Fruit fly (Drosophila melanogaster) ovary, adult (tissue): ENCODE results near the gene fy.

Experiments used
- CG17801 ChIP-seq: fragments of 200-800 bp; optimal IDR thresholded peaks from 2 replicates; lab custom pipeline; 2019; ENCODE audit warnings: missing biosample characterization, mild to moderate bottlenecking, missing genetic modification characterization, moderate library complexity; ENCODE audit not compliant: partially characterized antibody

Gene fy

DNA sequence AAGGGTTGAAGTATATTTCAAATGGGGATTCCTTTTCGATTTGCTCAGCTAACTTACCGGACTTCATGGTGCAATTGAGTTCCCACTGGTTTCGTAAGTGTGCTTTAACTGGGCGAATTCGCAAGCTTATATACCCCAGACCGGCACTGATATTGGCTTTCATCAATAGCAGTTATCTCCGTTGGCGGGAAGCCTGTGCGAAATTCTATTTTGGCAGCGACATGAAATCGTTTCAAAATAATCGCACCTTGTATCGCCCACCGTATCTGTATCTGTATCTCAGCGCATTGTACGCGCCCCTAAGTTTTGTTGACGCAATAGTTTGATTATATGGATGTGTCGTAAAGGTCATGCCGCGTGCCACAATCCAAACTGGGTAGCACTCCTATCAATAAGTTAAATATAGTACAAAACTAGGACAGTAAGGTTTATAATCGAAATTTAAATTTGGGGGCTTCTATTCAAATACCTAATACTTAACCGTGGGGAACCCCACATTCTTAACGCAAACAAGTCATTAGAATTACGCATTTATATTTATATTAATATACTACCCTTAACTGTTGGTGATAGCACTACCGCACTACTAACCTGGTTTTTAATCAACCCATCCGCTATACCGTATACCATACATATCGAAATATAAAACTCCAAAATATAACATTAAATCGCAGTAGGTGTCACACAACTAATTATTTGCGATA is 6.9 kb downstream of the fy start, which contains the start of the genes Peritrophin-15a and CG13385:
Gene Peritrophin-15a (minus strand): TSS at position 101 of the 704 bp plus-strand sequence.
Gene CG13385 (plus strand): TSS at position 654 of the 704 bp plus-strand sequence.
- no peak for TF ChIP-seq CG17801 (GFP tag; lab: Kevin White, UChicago)

DNA sequence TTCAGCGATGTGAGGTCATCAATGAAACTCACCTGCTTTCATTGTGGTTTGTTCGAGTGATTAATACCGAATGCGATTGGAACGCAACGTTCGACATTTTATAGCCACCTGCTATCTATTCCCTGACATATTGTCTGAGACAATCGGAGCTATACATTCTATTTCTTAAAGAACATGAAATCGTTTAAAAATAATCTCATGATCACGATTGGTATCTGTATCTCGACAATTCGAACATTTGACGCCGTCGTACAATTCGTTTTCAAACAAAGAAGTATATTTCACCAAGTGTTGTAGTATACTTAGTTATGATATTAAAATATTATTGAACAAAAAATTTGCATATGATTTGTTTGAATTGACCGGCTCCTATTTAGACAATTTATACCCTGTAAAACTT is 8.2 kb downstream of the fy start, which contains the start of gene Peritrophin-15b:
Gene Peritrophin-15b (minus strand): TSS at position 101 of the 400 bp plus-strand sequence.
- TF ChIP-seq CG17801 (GFP tag; lab: Kevin White, UChicago), result no peak

DNA sequence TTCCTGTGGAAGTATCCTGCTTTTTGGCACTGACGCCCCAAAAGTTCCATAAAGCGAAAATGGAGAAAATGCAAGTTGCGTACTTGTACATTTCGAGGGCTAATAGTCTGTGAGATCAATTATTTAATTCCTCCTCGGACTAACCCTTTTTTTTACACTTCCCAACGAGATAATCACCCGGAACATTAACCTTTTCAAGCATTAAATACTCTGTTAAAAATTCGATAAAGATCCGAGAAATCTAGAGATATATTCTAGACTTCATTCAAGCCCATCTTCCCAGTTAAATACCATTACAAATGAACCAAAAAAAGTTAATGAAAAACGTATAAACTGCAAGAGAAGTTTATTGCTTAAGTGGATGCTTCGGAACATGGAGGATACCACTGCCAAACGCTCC is 8.9 kb downstream of the fy start, which contains the start of gene lectin-29Ca:
Gene lectin-29Ca (minus strand): TSS at position 101 of the 400 bp plus-strand sequence.
- TF ChIP-seq CG17801 (GFP tag; lab: Kevin White, UChicago), result no peak

DNA sequence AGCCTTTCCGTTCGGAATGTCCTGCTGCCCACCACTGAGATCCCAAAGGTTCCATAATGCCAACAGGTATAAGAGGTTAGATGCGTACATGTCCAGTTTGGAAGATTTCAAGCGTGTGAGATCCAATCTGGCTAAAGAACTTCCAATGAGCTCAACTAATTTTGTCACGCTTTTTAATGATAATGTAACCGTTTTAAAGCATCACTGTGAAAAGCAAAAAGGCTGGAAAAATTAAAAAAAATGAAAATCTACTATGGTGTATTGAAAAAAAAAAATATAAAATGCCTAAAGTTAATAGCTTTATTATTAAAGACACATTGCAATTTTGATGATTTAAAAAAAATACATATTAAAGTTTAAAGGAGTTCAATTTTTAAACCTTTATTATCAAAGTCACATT is 10.0 kb downstream of the fy start, which contains the start of gene Acp29AB:
Gene Acp29AB (minus strand): TSS at position 101 of the 400 bp plus-strand sequence.
- TF ChIP-seq CG17801 (GFP tag; lab: Kevin White, UChicago), result no peak

DNA sequence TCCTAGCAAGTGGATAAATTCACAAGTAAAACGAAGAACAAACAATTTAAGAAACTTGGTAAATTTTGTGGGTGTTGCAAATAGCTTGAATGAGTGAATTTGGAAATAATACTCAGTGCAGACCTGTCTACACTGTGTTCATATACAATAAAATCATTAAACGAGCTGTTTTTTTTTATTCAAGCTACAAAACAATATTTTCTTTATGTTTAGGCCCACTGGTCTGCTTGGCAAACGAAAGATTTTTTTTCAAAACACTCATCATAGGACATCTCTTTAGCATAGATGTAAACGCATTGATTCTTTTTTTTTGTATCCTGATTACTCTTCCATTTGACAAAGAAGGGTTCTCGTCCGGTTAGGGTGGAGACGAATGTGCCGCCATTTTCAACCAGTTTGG is 10.8 kb downstream of the fy start, which contains the start of gene CG42820:
Gene CG42820 (minus strand): TSS at position 101 of the 400 bp plus-strand sequence.
- TF ChIP-seq CG17801 (GFP tag; lab: Kevin White, UChicago), result no peak

DNA sequence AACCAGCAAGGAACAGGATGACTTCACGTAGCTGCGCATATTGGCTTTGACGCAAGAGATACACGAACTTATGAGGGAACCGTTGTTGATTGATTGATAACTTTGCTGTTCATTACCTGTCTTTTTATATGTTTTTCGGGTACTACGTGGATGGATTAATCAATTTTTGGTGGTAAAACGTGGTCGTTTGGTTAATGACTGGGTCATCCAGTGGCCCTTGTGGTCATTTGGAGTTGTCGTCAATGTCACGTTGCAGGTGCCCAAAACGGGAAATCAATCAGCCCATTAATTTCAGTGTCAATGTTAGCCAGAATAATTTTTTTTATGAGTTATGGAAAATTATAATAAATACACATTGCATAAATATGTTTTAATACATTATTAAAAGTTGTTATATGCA is 13.8 kb downstream of the fy start, which contains the start of gene CG42819:
Gene CG42819 (minus strand): TSS at position 101 of the 400 bp plus-strand sequence.
- no peak for TF ChIP-seq CG17801 (GFP tag; lab: Kevin White, UChicago)

DNA sequence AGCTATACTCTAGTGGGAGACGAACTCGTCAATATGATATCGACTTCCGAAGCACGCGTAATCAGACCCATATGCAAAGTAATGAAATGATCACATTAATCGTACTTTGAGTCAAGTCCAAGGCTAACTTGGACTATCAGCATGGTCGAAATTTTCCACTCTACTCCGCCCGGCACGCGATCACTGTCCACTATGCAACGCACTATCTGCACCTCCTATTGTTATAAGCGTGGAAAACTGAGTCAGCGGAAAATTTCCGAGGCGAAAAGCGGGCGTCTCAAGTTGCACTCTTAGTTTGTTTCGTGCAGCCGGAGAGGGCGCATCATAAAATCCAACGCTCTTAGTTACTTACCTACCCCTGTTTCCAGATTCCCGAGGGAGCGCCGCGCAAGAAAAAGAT is 17.2 kb downstream of the fy start:
- TF ChIP-seq CG17801 (GFP tag; lab: Kevin White, UChicago), result no peak

DNA sequence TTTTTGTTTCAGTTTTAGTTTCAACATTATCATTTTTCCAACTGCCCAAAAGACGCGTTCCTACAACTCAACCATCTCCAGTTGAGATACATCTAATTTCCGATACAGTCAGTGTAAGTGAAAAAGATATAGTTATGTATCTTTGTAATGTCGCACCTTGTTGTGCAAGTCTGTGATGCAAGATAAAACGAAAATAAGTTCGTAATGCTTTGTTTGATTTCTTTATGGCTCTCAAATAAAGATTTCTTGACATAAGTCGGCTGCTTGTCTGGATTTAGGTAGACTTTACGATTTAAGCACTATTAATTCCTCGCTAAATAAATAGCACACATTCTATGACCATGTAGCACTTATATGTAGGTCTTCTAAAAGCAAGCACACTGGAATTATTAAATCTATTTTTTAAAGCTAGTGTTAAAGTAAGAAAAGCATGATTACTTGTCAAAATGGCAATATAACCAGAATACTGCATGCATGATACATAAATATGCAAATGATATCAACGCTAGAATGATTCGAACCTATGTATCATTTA is 18.0 kb downstream of the fy start:
- TF ChIP-seq CG17801 (GFP tag; lab: Kevin White, UChicago), result no peak

DNA sequence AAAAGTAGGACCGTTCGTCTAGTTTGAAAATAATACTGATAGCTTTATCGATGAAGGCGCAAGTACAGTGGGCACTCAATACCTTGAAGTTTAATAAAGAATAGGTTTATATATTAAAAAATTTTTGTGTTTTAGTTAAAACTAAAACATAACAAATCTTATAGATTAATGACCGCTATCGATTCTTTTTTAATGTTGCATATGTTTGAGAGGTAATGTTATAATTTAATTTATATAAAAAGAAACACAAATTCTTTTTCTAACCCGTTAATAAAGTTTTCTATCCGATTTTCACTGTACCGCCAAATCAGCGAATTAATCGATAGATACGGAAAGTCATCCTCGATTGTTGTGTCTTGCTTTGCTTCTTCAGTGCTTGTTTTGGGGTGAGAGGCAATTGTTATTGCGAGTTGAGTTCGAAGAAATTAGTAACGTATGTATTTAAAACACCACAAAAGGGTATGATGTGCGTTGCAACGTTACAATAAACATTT is 18.9 kb downstream of the fy start, which contains the start of the genes Dad1 and CG13384:
Gene Dad1 (minus strand): TSS at position 30 of the 494 bp plus-strand sequence.
Gene CG13384 (plus strand): TSS at position 348 of the 494 bp plus-strand sequence.
- peak; percentile 98 for TF ChIP-seq CG17801 (GFP tag; lab: Kevin White, UChicago)

DNA sequence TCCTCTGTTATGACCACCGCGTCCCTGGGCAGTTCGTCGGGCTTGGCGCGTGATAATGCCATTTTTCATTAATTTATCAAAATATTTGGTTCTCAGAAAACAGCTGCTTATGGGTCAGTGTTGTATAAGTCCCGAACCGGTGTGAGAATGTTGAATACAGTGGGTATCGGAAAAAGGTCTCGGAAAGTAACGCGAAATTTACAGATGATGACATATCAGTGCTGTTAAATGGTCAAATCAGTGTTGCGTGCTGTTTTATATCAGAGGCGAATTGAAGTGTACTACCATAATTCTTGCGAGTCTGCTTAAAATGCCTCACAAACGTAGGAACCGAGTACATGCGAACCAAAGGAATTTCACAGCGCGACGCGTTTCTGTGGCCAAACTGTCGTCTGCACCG is 20.4 kb downstream of the fy start, which contains the start of the genes CG13392 and Rcd4:
Gene CG13392 (minus strand): TSS at position 162 of the 400 bp plus-strand sequence.
Gene Rcd4 (plus strand): TSS at position 216 of the 400 bp plus-strand sequence.
- peak; percentile 63 for TF ChIP-seq CG17801 (GFP tag; lab: Kevin White, UChicago)

DNA sequence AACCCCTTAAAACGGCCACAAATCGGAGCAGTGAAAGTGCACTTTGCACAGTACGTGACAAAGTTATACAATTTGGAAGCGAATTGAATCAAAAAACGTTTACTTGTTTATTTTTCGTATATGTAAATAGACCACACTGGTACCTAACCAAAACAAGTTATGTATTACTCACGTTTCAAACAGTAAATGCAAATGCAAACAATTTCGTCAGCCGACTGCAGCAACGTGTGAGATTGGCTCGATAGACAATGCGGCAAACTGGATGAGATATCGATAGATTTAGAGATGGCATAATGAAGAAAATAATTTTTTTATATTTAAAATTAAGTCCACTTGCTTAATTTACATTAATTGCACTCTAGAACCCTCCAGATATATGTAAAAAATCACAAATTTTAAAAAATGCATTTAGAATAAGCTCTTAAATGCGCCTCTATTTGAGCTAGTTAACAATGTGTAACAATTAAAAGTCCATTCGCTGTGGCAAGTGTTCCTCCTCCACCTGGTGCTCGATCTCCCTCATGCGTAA is 21.5 kb downstream of the fy start, which contains the start of gene AlaRS:
Gene AlaRS (minus strand): TSS at position 257 of the 529 bp plus-strand sequence.
- peak; percentile 72 for TF ChIP-seq CG17801 (GFP tag; lab: Kevin White, UChicago)

DNA sequence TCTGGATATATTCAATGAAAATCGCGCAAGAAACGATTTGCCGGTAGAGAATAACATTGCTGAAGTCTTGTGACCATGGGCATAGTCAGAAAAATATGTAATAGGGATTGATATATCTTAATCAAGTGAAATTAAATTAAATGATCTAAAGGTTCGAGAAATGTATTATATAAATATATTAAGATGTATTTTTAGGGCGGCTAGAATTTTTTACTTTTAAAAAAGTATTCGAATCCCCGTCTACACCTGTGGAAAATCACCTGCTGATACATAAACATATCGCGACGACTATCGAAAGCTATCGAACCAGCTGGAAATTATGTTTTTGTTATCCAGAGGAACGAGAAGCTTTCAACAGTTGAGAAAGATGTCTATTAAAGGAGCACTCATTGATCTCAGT is 26.4 kb downstream of the fy start, which contains the start of the genes CG13390 and CG17294:
Gene CG13390 (minus strand): TSS at position 81 of the 400 bp plus-strand sequence.
Gene CG17294 (plus strand): TSS at position 319 of the 400 bp plus-strand sequence.
- TF ChIP-seq CG17801 (GFP tag; lab: Kevin White, UChicago), result peak; percentile 100

DNA sequence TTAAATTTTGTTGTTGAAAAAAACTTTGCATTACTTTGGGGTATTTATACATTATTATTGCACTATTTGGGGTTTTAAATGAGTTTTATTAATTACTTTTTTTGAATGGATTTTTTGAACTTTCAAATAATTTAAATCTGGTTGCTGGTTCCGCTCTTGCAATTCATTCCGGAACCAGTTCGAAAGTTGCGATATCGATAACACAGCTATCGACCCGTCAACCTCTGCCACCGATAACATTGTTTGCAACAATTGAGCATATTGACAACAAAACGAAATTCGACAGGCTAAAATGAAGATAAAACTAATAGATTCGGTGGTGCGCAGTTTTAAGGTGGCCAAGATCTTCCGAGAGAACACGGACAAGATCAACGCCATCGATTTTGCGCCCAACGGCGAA is 28.8 kb downstream of the fy start, which contains the start of gene Wdr82:
Gene Wdr82 (plus strand): TSS at position 227 of the 400 bp plus-strand sequence.
- TF ChIP-seq CG17801 (GFP tag; lab: Kevin White, UChicago), result peak; percentile 12

DNA sequence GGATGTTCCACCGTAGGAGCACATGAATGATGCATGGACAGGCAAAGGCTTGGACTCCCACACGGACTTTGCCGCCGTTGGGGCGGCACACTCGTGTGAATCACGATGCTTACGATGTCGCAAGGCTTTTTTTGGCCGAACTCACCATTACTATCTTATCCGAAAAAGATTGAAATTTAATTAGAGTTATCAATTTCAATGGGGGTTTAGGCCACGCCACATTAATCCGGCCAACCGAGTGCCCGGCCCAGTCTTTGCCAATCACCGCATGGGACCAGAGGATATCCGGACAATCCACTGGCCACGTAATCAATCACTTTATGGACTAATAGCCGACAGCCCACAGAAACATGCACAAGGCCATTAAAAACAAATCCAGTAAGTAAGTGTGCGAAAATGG is 30.8 kb downstream of the fy start:
- TF ChIP-seq CG17801 (GFP tag; lab: Kevin White, UChicago), result no peak
